Worm (Caenorhabditis elegans) whole organism, midembryonic: ENCODE measurements around the gene F48F7.6.

Experiments used
- klf-2 ChIP-seq: fragments of 200-800 bp; sonication (Bioruptor generic); conservative IDR thresholded peaks from 2 replicates; pipeline ENCODE4 v1.3.6; 2022; ENCODE audit warnings: missing genetic modification reagents, missing genetic modification characterization, missing compliant biosample characterization
- ztf-23 ChIP-seq: fragments of 200-800 bp; sonication (Bioruptor generic); IDR thresholded peaks from 2 replicates; pipeline ENCODE4 v1.3.6; 2022; ENCODE audit warnings: missing genetic modification reagents, missing genetic modification characterization, missing compliant biosample characterization
- ztf-29 ChIP-seq: fragments of 200-800 bp; sonication (Bioruptor generic); IDR thresholded peaks from 2 replicates; pipeline ENCODE4 v1.3.6; 2022; ENCODE audit warnings: missing genetic modification reagents, missing genetic modification characterization, missing compliant biosample characterization

ce11 chrX:14015366-14015765 lies 37.7 kb downstream of the F48F7.6 start, which contains the start of gene C04C11.25:
- TF ChIP-seq ztf-23 (GFP tag; lab: Robert Waterston, UW) = no peak
- TF ChIP-seq ztf-29 (GFP tag; lab: Robert Waterston, UW) = no peak
- no peak for TF ChIP-seq klf-2 (GFP tag; lab: Robert Waterston, UW)
